Worm (Caenorhabditis elegans): ENCODE results near the gene K08D8.10.

ce11 chrIV:12941254-12941653, 40.9 kb downstream of the K08D8.10 start, which contains the start of gene dod-24:
- TF ChIP-seq elt-1 (tag; optimal IDR thresholded peaks at IDR 0.05; ENCODE audit: borderline replicate concordance, insufficient read depth) = no peak
- TF ChIP-seq nhr-12 (tag; optimal IDR thresholded peaks at IDR 0.05) = no peak
- no peak for TF ChIP-seq nhr-28 (tag; optimal IDR thresholded peaks at IDR 0.05)
- TF ChIP-seq blmp-1 (tag; optimal IDR thresholded peaks at IDR 0.05) = no peak
- TF ChIP-seq mep-1 (tag; optimal IDR thresholded peaks at IDR 0.05) = no peak
- no peak for TF ChIP-seq unc-39 (tag; optimal IDR thresholded peaks at IDR 0.05)
- no peak for TF ChIP-seq mab-5 (tag; optimal IDR thresholded peaks at IDR 0.05)
- no peak for TF ChIP-seq mls-2 (tag; optimal IDR thresholded peaks at IDR 0.05)
- no peak for TF ChIP-seq pha-4 (tag; optimal IDR thresholded peaks at IDR 0.05)
- no peak for TF ChIP-seq nhr-76 (tag; optimal IDR thresholded peaks at IDR 0.05)
- no peak for TF ChIP-seq sptf-1 (tag; optimal IDR thresholded peaks at IDR 0.05)
- TF ChIP-seq unc-62 (GFP tag; optimal IDR thresholded peaks at IDR 0.05) = no peak
- no peak for TF ChIP-seq snpc-4 (tag; optimal IDR thresholded peaks at IDR 0.05)
- no peak for TF ChIP-seq ztf-11 (tag; optimal IDR thresholded peaks at IDR 0.05)
